Worm (Caenorhabditis elegans): ENCODE measurements around the gene fdgt-1.

The fdgt-1 gene

DNA sequence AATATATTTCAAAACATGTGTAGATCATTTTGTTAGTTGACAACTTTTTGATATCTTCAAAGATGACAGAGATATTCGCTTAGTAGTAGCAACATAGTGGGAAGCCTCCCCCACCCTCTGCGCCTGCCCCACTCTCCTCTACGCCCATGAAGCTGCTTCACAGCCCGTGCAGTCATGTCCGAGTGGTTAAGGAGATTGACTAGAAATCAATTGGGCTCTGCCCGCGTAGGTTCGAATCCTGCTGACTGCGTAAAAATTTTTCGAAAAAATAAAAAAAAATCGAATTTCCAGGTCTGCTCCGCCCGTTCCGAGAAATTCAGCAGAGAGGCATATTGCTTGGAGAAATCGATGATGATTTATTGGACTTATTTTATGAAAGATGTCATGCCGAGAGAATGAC is 15.5 kb downstream of the fdgt-1 start (continued):
- TF ChIP-seq mml-1 (tag; optimal IDR thresholded peaks at IDR 0.05): no peak
- TF ChIP-seq egl-27 (tag; optimal IDR thresholded peaks at IDR 0.05): no peak

DNA sequence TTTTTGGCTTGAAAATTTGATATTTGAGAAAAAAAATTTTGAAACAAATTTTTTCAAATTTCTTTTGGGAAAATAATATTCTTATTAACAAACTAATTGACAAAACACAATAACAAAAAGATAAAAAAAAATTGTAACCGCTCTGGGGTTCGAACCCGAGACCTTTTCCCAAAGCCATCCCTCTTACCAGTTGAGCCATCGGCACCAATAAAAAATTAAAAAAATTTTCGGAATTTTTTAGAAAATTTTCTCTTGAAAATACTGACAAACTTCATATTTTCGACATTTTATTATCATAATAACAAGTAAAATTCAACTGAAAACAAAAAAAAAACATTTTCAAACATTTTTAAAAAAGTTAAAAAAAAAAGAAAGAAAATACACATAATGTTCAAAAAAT is 17.6 kb downstream of the fdgt-1 start:
- no peak for TF ChIP-seq pqm-1 (tag; optimal IDR thresholded peaks at IDR 0.05)
- TF ChIP-seq mdl-1 (tag; optimal IDR thresholded peaks at IDR 0.05): no peak
- TF ChIP-seq nhr-237 (tag; optimal IDR thresholded peaks at IDR 0.05): no peak
- no peak for TF ChIP-seq nhr-43 (tag; optimal IDR thresholded peaks at IDR 0.05; ENCODE audit: poor library complexity, severe bottlenecking)
- no peak for TF ChIP-seq ZK546.5 (tag; optimal IDR thresholded peaks at IDR 0.05)
- no peak for TF ChIP-seq lin-39 (tag; optimal IDR thresholded peaks at IDR 0.05)
- TF ChIP-seq elt-1 (tag; optimal IDR thresholded peaks at IDR 0.05): no peak
- no peak for TF ChIP-seq nhr-67 (tag; optimal IDR thresholded peaks at IDR 0.05)
- TF ChIP-seq nhr-28 (tag; optimal IDR thresholded peaks at IDR 0.05): no peak
- TF ChIP-seq tbx-2 (tag; optimal IDR thresholded peaks at IDR 0.05): no peak
- no peak for TF ChIP-seq eor-1 (tag; optimal IDR thresholded peaks at IDR 0.05)

DNA sequence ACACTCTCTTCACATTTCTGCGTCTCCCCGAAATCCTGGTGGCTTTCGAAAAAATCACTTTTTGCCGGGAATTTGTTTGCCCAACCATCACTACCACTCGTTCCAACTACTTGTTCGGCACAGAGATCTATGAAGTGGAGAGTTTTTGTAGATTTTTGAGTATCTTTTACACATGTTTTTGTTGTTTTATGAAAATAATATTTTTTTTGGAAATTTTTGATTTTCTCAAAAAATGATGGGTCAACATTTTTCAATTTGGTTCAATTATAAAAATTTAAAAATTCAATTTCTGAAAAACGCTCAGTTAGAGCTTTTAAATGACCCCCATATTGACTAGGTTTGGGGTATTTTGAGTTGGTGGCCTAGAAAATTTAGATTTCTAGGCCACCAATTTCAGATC is 21.1 kb downstream of the fdgt-1 start, which contains the start of gene Y51H7BR.7:
Y51H7BR.7 (minus strand) TSS at position 101 of the 400 bp plus-strand sequence.
- TF ChIP-seq pha-4 (tag; optimal IDR thresholded peaks at IDR 0.05): peak; percentile 26
- TF ChIP-seq nhr-12 (tag; optimal IDR thresholded peaks at IDR 0.05): no peak

DNA sequence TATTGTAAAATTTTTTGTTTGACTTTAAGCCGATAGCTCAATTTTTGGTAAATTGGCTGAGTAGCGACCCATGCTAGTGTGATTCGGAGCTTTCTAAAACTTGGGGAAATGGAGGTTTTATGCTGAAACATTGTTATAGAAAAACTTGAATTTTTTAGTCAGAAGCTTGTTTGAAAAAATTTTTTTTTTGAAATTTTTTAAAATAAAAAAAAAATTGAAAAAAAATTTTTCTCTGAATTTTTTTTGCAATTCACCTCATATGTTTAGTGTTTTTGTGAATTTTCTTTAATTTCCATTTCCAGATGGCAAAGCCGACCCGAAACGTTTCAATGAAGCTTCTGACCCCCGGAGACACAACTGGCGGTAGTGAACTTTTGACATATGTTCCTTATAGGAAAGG is 24.7 kb downstream of the fdgt-1 start, which contains the start of gene Y51H7BR.4:
Y51H7BR.4 (plus strand) TSS at position 301 of the 400 bp plus-strand sequence.
- TF ChIP-seq mml-1 (tag; optimal IDR thresholded peaks at IDR 0.05): no peak
- TF ChIP-seq tbx-2 (tag; optimal IDR thresholded peaks at IDR 0.05): no peak
- no peak for TF ChIP-seq ceh-9 (tag; optimal IDR thresholded peaks at IDR 0.05)
- TF ChIP-seq fkh-10 (GFP tag; optimal IDR thresholded peaks at IDR 0.05): no peak
- no peak for TF ChIP-seq egl-27 (tag; optimal IDR thresholded peaks at IDR 0.05)
- TF ChIP-seq nhr-77 (tag; optimal IDR thresholded peaks at IDR 0.05): no peak
- no peak for TF ChIP-seq ZK546.5 (tag; optimal IDR thresholded peaks at IDR 0.05)
- no peak for TF ChIP-seq elt-3 (tag; optimal IDR thresholded peaks at IDR 0.05)
- TF ChIP-seq snpc-4 (tag; optimal IDR thresholded peaks at IDR 0.05): no peak
- no peak for TF ChIP-seq lsy-12 (tag; optimal IDR thresholded peaks at IDR 0.05)
- TF ChIP-seq ztf-4 (tag; optimal IDR thresholded peaks at IDR 0.05): no peak
- no peak for TF ChIP-seq egl-5 (tag; optimal IDR thresholded peaks at IDR 0.05)

DNA sequence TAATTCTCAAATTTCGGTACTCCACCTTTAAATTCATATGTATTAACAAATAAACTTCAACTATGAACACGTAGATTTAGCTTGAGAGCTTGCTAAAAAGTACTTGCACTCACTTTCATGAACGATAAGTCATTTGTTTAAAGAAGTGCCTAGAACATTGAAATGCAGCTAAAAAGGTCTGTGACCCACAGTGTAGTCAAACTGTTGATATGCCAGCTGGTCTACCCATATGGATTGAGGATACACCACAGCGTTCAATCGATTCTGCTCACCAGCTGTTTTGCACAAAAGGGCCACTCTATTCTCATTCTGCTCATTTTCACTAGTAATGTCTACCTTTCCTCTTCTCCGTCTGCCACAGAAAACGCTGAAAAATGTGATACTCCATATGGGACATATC is 31.6 kb downstream of the fdgt-1 start, which contains the start of gene fbxb-43:
fbxb-43 (plus strand) TSS at position 301 of the 400 bp plus-strand sequence.
- no peak for TF ChIP-seq ZK546.5 (tag; optimal IDR thresholded peaks at IDR 0.05)
- no peak for TF ChIP-seq elt-2 (tag; optimal IDR thresholded peaks at IDR 0.05)
- TF ChIP-seq elt-3 (tag; optimal IDR thresholded peaks at IDR 0.05): no peak
- no peak for TF ChIP-seq nhr-76 (tag; optimal IDR thresholded peaks at IDR 0.05)
- no peak for TF ChIP-seq unc-62 (GFP tag; optimal IDR thresholded peaks at IDR 0.05)
- TF ChIP-seq nhr-67 (tag; optimal IDR thresholded peaks at IDR 0.05): no peak
- TF ChIP-seq lin-15B (tag; optimal IDR thresholded peaks at IDR 0.05): no peak
- no peak for TF ChIP-seq ztf-11 (tag; optimal IDR thresholded peaks at IDR 0.05)
- no peak for TF ChIP-seq eor-1 (tag; optimal IDR thresholded peaks at IDR 0.05)
- TF ChIP-seq nhr-43 (tag; optimal IDR thresholded peaks at IDR 0.05; ENCODE audit: poor library complexity, severe bottlenecking): no peak
- TF ChIP-seq lin-39 (tag; optimal IDR thresholded peaks at IDR 0.05): no peak
- TF ChIP-seq aly-2 (tag; optimal IDR thresholded peaks at IDR 0.05): no peak
- TF ChIP-seq jun-1 (tag; optimal IDR thresholded peaks at IDR 0.05): no peak
- no peak for TF ChIP-seq elt-1 (tag; optimal IDR thresholded peaks at IDR 0.05)
- TF ChIP-seq fkh-2 (tag; optimal IDR thresholded peaks at IDR 0.05): no peak
- TF ChIP-seq ceh-82 (tag; optimal IDR thresholded peaks at IDR 0.05): no peak
- TF ChIP-seq daf-12 (tag; optimal IDR thresholded peaks at IDR 0.05): no peak

DNA sequence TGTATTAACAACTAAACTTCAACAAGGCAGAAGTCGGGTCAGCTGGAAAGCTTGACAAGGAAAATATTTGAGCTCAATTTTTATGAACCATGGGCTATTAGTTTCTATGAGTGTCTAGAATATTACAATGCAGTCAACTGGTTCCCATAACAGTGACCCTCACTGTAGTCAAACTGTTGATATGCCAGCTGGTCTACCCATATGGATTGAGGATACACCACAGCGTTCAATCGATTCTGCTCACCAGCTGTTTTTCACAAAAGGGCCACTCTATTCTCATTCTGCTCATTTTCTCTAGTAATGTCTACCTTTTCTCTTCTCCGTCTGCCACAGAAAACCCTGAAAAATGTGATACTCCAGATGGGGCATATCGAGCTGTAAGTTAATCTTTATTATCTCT is 33.0 kb downstream of the fdgt-1 start, which contains the start of gene fbxb-42:
fbxb-42 (plus strand) TSS at position 301 of the 400 bp plus-strand sequence.
- TF ChIP-seq fkh-2 (tag; optimal IDR thresholded peaks at IDR 0.05): no peak
- no peak for TF ChIP-seq elt-3 (tag; optimal IDR thresholded peaks at IDR 0.05)
- TF ChIP-seq nfya-1 (tag; optimal IDR thresholded peaks at IDR 0.05; ENCODE audit: insufficient read depth): no peak
- no peak for TF ChIP-seq skn-1 (tag; optimal IDR thresholded peaks at IDR 0.05)
- TF ChIP-seq eor-1 (tag; optimal IDR thresholded peaks at IDR 0.05): no peak
- TF ChIP-seq lin-15B (tag; optimal IDR thresholded peaks at IDR 0.05): no peak
- TF ChIP-seq ceh-82 (tag; optimal IDR thresholded peaks at IDR 0.05): no peak
- no peak for TF ChIP-seq sea-2 (GFP tag; optimal IDR thresholded peaks at IDR 0.05)
- TF ChIP-seq ceh-28 (tag; optimal IDR thresholded peaks at IDR 0.05): no peak
- TF ChIP-seq unc-62 (GFP tag; optimal IDR thresholded peaks at IDR 0.05): no peak
- no peak for TF ChIP-seq mml-1 (tag; optimal IDR thresholded peaks at IDR 0.05)
